Fruit fly (Drosophila melanogaster): ENCODE measurements around the gene CG31636.

Gene CG31636

DNA sequence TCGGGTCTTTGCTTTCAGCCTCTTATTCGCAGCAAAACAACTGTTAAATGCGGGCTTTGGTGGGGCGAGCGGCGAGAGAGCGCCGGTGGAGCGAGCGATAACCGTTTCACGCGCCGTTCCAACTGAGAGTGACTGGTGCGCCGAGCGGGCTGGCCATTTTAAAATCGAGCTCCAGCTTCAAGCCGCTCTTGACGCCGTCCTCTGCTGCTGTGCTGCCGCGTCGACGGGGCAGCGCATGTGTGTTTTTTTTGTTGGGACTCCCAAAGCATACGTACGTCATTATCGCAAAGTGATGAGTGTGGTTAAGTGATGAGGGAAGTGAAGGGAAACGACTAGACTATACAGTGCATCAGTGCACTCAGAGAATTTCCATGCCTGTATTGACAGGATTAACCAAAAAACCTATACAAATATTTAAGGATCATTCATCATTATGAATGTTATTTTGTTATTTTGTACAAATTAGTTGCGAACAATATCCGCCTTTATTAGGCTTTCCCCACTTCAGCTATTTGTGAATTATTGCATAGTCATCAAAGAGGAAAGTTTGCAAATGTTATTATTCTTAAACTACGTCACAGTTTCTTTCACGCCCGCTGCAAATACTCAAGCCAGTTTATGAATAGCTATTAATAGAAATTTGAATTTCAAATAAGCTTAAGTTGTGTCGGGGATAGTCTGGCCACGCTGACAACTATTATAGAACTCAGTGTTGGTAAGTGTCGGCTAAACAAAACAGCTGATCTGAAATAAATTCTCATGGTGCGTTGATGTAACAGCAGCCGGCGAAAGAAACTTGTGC, 15.5 kb upstream of the CG31636 start, which contains the start of gene Spn27A (continued):
- TF ChIP-seq CG9705 (GFP tag; optimal IDR thresholded peaks at IDR 0.05), result peak; percentile 54
- TF ChIP-seq OdsH (GFP tag; optimal IDR thresholded peaks at IDR 0.05), result peak; percentile 72
- TF ChIP-seq Mio (GFP tag; optimal IDR thresholded peaks at IDR 0.05), result no peak
- TF ChIP-seq br (GFP tag; optimal IDR thresholded peaks at IDR 0.05), result peak; percentile 64
- TF ChIP-seq Sp1 (GFP tag; optimal IDR thresholded peaks at IDR 0.05), result peak; percentile 36
- peak; percentile 98 for TF ChIP-seq psq (GFP tag; optimal IDR thresholded peaks at IDR 0.05)
- no peak for TF ChIP-seq Myc (optimal IDR thresholded peaks at IDR 0.05)
- TF ChIP-seq Dfd (GFP tag; optimal IDR thresholded peaks at IDR 0.05), result no peak
- no peak for TF ChIP-seq Hr78 (GFP tag; optimal IDR thresholded peaks at IDR 0.05)
- no peak for TF ChIP-seq Abd-B (GFP tag; optimal IDR thresholded peaks at IDR 0.05)
- TF ChIP-seq ey (GFP tag; optimal IDR thresholded peaks at IDR 0.05), result peak; percentile 77
- peak; percentile 67 for TF ChIP-seq Dif (GFP tag; optimal IDR thresholded peaks at IDR 0.05; ENCODE audit: partially characterized antibody)

DNA sequence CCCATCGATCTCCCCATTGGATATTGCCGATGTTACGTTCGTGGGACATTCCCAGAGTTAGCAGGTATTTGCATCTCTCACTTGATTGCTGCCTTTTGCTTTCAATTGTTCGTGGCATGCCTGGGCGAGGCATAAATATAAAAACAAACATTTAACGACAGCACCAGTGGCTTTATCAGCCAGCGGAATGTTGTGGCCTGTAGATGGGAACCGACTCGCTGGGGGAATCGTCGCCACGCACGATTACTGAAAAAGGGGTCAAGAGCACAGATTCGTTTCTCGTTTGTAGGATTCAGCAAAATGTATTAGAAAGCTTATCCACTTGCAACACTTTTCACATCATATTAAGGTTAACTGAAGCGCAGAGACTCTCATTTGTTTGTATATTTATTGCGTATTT, 13.5 kb upstream of the CG31636 start:
- TF ChIP-seq dsf (GFP tag; optimal IDR thresholded peaks at IDR 0.05; ENCODE audit: borderline replicate concordance) (no peak), CrebA (GFP tag; optimal IDR thresholded peaks at IDR 0.05; ENCODE audit: borderline replicate concordance) (no peak), CG32264 (GFP tag; optimal IDR thresholded peaks at IDR 0.05) (no peak), sv (GFP tag; optimal IDR thresholded peaks at IDR 0.05) (no peak), OdsH (GFP tag; optimal IDR thresholded peaks at IDR 0.05) (no peak), br (GFP tag; optimal IDR thresholded peaks at IDR 0.05) (no peak), Hr83 (GFP tag; optimal IDR thresholded peaks at IDR 0.05; ENCODE audit: poor library complexity, severe bottlenecking) (no peak), Dif (GFP tag; optimal IDR thresholded peaks at IDR 0.05; ENCODE audit: partially characterized antibody) (no peak), Vsx2 (GFP tag; optimal IDR thresholded peaks at IDR 0.05; ENCODE audit: partially characterized antibody) (no peak), Hnf4 (GFP tag; optimal IDR thresholded peaks at IDR 0.05) (no peak), Jra (GFP tag; optimal IDR thresholded peaks at IDR 0.05) (no peak), brk (GFP tag; optimal IDR thresholded peaks at IDR 0.05) (no peak), fru (GFP tag; optimal IDR thresholded peaks at IDR 0.05) (no peak), pan (optimal IDR thresholded peaks at IDR 0.05) (no peak), sage (GFP tag; optimal IDR thresholded peaks at IDR 0.05) (no peak), dmrt93B (GFP tag; optimal IDR thresholded peaks at IDR 0.05) (no peak)

DNA sequence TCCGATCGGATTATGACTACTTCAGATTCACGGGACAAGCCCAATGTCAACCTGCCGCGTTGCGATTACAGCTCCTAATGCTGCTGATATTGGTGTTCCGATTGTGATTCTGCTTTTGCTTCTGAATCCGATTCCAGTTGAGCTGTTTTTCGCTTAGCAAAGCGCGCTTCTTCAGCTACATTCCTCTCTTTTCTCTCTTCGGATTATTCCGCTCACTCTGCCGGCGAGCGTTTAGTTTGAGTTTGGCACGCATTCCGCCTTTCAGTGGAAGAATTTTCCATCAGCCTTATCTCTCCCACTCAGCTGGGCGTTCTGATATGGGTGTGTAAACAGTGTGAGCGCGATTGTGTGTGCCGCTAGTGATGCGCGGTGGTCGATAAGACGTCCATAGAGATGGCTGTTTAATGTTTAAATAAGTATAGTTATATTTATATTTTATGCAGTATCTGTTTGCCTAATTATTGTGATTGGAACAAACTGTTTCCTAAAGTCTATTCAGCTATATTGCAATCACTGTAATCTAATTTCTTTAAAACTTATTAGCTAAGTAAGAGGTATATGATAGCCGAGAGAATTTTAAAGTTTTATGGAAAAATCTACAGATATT, 9.9 kb upstream of the CG31636 start, which contains the start of gene Galt:
TSS of gene Galt (minus strand) at position 315 of the 607 bp plus-strand sequence.
- peak; percentile 70 for TF ChIP-seq Dif (GFP tag; optimal IDR thresholded peaks at IDR 0.05; ENCODE audit: partially characterized antibody)
- TF ChIP-seq h (GFP tag; optimal IDR thresholded peaks at IDR 0.05), result peak; percentile 64
- peak; percentile 58 for TF ChIP-seq fru (GFP tag; optimal IDR thresholded peaks at IDR 0.05)
- TF ChIP-seq Sp1 (GFP tag; optimal IDR thresholded peaks at IDR 0.05), result peak; percentile 27
- peak; percentile 18 for TF ChIP-seq br (GFP tag; optimal IDR thresholded peaks at IDR 0.05)
- peak; percentile 36 for TF ChIP-seq psq (GFP tag; optimal IDR thresholded peaks at IDR 0.05)
- peak; percentile 35 for TF ChIP-seq rgr (GFP tag; optimal IDR thresholded peaks at IDR 0.05)
- TF ChIP-seq brk (GFP tag; optimal IDR thresholded peaks at IDR 0.05), result no peak
- no peak for TF ChIP-seq CG32264 (GFP tag; optimal IDR thresholded peaks at IDR 0.05)
- peak; percentile 4 for TF ChIP-seq CG9705 (GFP tag; optimal IDR thresholded peaks at IDR 0.05)
- no peak for TF ChIP-seq Abd-B (GFP tag; optimal IDR thresholded peaks at IDR 0.05)
- peak; percentile 29 for TF ChIP-seq ey (GFP tag; optimal IDR thresholded peaks at IDR 0.05)
- TF ChIP-seq tai (GFP tag; optimal IDR thresholded peaks at IDR 0.05), result no peak
- TF ChIP-seq OdsH (GFP tag; optimal IDR thresholded peaks at IDR 0.05), result peak; percentile 52
- TF ChIP-seq HLH106 (tag; optimal IDR thresholded peaks at IDR 0.05), result peak; percentile 51
- TF ChIP-seq Hr83 (GFP tag; optimal IDR thresholded peaks at IDR 0.05; ENCODE audit: poor library complexity, severe bottlenecking), result peak; percentile 55
- no peak for TF ChIP-seq Rel (GFP tag; optimal IDR thresholded peaks at IDR 0.05)
- peak; percentile 29 for TF ChIP-seq Rel (tag; optimal IDR thresholded peaks at IDR 0.05)
- TF ChIP-seq Dfd (GFP tag; optimal IDR thresholded peaks at IDR 0.05), result no peak
- no peak for TF ChIP-seq N (GFP tag; optimal IDR thresholded peaks at IDR 0.05)
- peak in 1 of 2 experiments; percentile 56 for TF ChIP-seq foxo (GFP tag; optimal IDR thresholded peaks at IDR 0.05)
- no peak for TF ChIP-seq jim (GFP tag; optimal IDR thresholded peaks at IDR 0.05)
- no peak for TF ChIP-seq dsf (GFP tag; optimal IDR thresholded peaks at IDR 0.05; ENCODE audit: borderline replicate concordance)
- peak; percentile 53 for TF ChIP-seq Myc (optimal IDR thresholded peaks at IDR 0.05)
- TF ChIP-seq Hr78 (GFP tag; optimal IDR thresholded peaks at IDR 0.05), result no peak
